Worm (Caenorhabditis elegans) whole organism, L1 larva: ENCODE data around the gene srh-173.

Source experiments
- grh-1 ChIP-seq: fragments of 200-800 bp; sonication (Bioruptor generic); IDR thresholded peaks from 2 replicates; pipeline ENCODE4 v1.3.6; 2022; ENCODE audit warnings: missing genetic modification reagents, missing genetic modification characterization, missing compliant biosample characterization
- lin-13 ChIP-seq: fragments of 150-350 bp; optimal IDR thresholded peaks from 2 replicates; lab custom pipeline; 2014; ENCODE audit warnings: missing biosample characterization, missing genetic modification reagents, missing genetic modification characterization
- mep-1 ChIP-seq: fragments of 150-350 bp; optimal IDR thresholded peaks from 2 replicates; lab custom pipeline; 2014; ENCODE audit warnings: missing biosample characterization, missing genetic modification characterization
- unc-86 ChIP-seq: sonication (generic microtip); optimal IDR thresholded peaks from 2 replicates; lab custom pipeline; 2016; ENCODE audit warnings: missing genetic modification characterization, missing compliant biosample characterization
- ztf-11 ChIP-seq, 2 experiments: sonication (generic microtip); optimal IDR thresholded peaks; 2 replicates each; lab custom pipeline; 2016 to 2017; ENCODE audit warnings: missing genetic modification characterization in 2 of 2, missing biosample characterization in 1 of 2, missing compliant biosample characterization in 1 of 2

ce11 chrV:19994665-19995064, 21.6 kb downstream of the srh-173 start:
- TF ChIP-seq grh-1 (GFP tag; lab: Robert Waterston, UW): no peak
- TF ChIP-seq ztf-11 (tag; optimal IDR thresholded peaks at IDR 0.05; lab: Kevin White, UChicago): no peak
- TF ChIP-seq unc-86 (tag; lab: Kevin White, UChicago): no peak
- no peak for TF ChIP-seq lin-13 (GFP tag; lab: Kevin White, UChicago)
- TF ChIP-seq mep-1 (tag; lab: Kevin White, UChicago): no peak
